Worm (Caenorhabditis elegans) whole organism, early embryonic: ENCODE results near the gene F16B4.7.

Source experiments
- B0310.2 ChIP-seq: sonication (generic microtip); optimal IDR thresholded peaks from 2 replicates; lab custom pipeline; 2016; ENCODE audit warnings: mild to moderate bottlenecking, missing genetic modification characterization, missing compliant biosample characterization
- F13C5.2 ChIP-seq: sonication (generic microtip); optimal IDR thresholded peaks from 2 replicates; lab custom pipeline; 2017; ENCODE audit warnings: mild to moderate bottlenecking, missing genetic modification characterization, inconsistent platforms, missing compliant biosample characterization
- aly-1 ChIP-seq: sonication (generic microtip); optimal IDR thresholded peaks from 2 replicates; lab custom pipeline; 2016; ENCODE audit warnings: missing genetic modification characterization, missing compliant biosample characterization
- ama-1 ChIP-seq: fragments of 150-350 bp; optimal IDR thresholded peaks from 2 replicates; lab custom pipeline; 2014
- ceh-13 ChIP-seq: fragments of 200-800 bp; sonication (Bioruptor generic); optimal IDR thresholded peaks from 2 replicates; lab custom pipeline; 2018; ENCODE audit warnings: mild to moderate bottlenecking, missing genetic modification characterization, missing compliant biosample characterization
- ceh-36 ChIP-seq: sonication (generic microtip); optimal IDR thresholded peaks from 2 replicates; lab custom pipeline; 2016; ENCODE audit warnings: missing genetic modification characterization, inconsistent platforms, missing compliant biosample characterization
- ets-7 ChIP-seq: sonication (generic microtip); optimal IDR thresholded peaks from 2 replicates; lab custom pipeline; 2016; ENCODE audit warnings: missing genotype, missing genetic modification characterization, missing compliant biosample characterization
- flt-1 ChIP-seq: fragments of 200-800 bp; sonication (Bioruptor generic); IDR thresholded peaks from 2 replicates; pipeline ENCODE4 v1.3.6; 2022; ENCODE audit warnings: missing genetic modification characterization, missing compliant biosample characterization
- hmbx-1 ChIP-seq: sonication (generic microtip); optimal IDR thresholded peaks from 2 replicates; lab custom pipeline; 2016; ENCODE audit warnings: mild to moderate bottlenecking, missing genetic modification characterization, missing compliant biosample characterization
- hmg-4 ChIP-seq: fragments of 200-800 bp; sonication (Bioruptor generic); optimal IDR thresholded peaks from 2 replicates; lab custom pipeline; 2018; ENCODE audit warnings: mild to moderate bottlenecking, missing genetic modification characterization, missing compliant biosample characterization
- hnd-1 ChIP-seq: sonication (generic microtip); optimal IDR thresholded peaks from 2 replicates; lab custom pipeline; 2016; ENCODE audit warnings: missing genetic modification characterization, missing compliant biosample characterization
- pes-1 ChIP-seq: fragments of 200-800 bp; sonication (Bioruptor generic); IDR thresholded peaks from 2 replicates; pipeline ENCODE4 v1.3.6; 2022; ENCODE audit warnings: missing genetic modification reagents, missing genetic modification characterization, missing compliant biosample characterization
- scrt-1 ChIP-seq: fragments of 200-800 bp; sonication (Bioruptor generic); IDR thresholded peaks from 2 replicates; pipeline ENCODE4 v1.3.6; 2022; ENCODE audit warnings: missing genetic modification characterization, missing compliant biosample characterization
- sea-1 ChIP-seq: fragments of 200-800 bp; sonication (Bioruptor generic); conservative IDR thresholded peaks from 2 replicates; pipeline ENCODE4 v1.3.6; 2022; ENCODE audit warnings: missing genetic modification characterization, missing compliant biosample characterization
- tbx-11 ChIP-seq: fragments of 200-800 bp; sonication (Bioruptor generic); IDR thresholded peaks from 2 replicates; pipeline ENCODE4 v1.3.6; 2022; ENCODE audit warnings: missing genetic modification characterization, missing compliant biosample characterization
- tbx-37 ChIP-seq: fragments of 200-800 bp; sonication (Bioruptor generic); conservative IDR thresholded peaks from 2 replicates; pipeline ENCODE4 v1.3.6; 2022; ENCODE audit warnings: missing genetic modification reagents, missing genetic modification characterization, missing compliant biosample characterization
- tra-4 ChIP-seq: sonication (generic microtip); optimal IDR thresholded peaks from 2 replicates; lab custom pipeline; 2017; ENCODE audit warnings: missing genetic modification characterization, missing compliant biosample characterization

The F16B4.7 gene

DNA sequence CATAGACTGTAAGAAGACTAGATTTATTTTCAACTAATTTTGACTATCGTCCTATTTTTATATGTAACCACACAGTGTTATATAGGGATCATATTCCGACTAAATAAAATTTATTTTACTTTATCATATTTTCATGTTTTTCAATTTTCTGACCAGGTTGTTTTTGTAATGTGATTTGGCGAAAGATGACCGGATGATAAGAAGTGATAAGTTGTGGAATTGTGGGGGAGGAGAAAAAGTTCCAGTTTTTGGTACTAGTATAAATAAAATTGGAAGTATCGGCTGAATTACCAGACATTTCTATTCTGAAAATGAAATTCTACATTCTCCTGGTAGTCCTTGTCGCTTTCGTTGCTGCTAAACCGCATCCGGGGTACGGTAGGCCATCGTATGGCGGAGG lies at the start of gene F16B4.7:
Gene F16B4.7 (plus strand): TSS at position 301 of the 400 bp plus-strand sequence.
- peak; percentile 25 for TF ChIP-seq hmg-4 (GFP tag; lab: Kevin White, UChicago)
- TF ChIP-seq sea-1 (GFP tag; lab: Robert Waterston, UW), result no peak
- TF ChIP-seq ceh-36 (tag; lab: Kevin White, UChicago), result peak; percentile 27
- peak; percentile 31 for TF ChIP-seq tra-4

DNA sequence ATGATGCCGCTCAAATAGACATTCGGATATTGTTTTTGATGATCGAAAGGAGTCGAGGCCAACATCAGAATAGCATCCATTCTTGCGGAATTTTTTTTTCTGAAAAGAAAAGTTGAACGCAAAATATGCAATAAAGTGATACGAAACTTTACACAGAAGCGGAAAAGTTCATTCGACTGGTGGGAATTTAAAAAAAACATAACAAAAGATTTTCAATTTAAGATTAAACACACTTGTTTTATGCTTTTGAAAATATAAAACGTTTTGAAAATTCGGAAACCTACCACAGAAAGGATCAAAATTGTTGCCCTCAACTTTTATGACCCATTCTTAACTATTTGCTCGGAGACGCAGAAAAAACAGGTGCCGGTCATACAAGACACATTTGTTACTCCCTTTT lies 48.5 kb upstream of the F16B4.7 start, which contains the start of gene K02H11.9:
Gene K02H11.9 (minus strand): TSS at position 101 of the 400 bp plus-strand sequence.
- no peak for TF ChIP-seq pes-1 (GFP tag; lab: Robert Waterston, UW)
- TF ChIP-seq hmbx-1, result no peak
- TF ChIP-seq flt-1 (GFP tag; lab: Robert Waterston, UW), result no peak
- TF ChIP-seq ceh-36 (tag; lab: Kevin White, UChicago), result no peak
- no peak for TF ChIP-seq sea-1 (GFP tag; lab: Robert Waterston, UW)
- no peak for TF ChIP-seq hmg-4 (GFP tag; lab: Kevin White, UChicago)
- TF ChIP-seq F13C5.2 (tag; lab: Kevin White, UChicago), result no peak
- no peak for TF ChIP-seq ets-7 (tag; lab: Kevin White, UChicago)
- TF ChIP-seq hnd-1 (tag; lab: Kevin White, UChicago), result no peak
- TF ChIP-seq scrt-1 (GFP tag; lab: Robert Waterston, UW), result no peak
- no peak for TF ChIP-seq aly-1
- TF ChIP-seq B0310.2 (tag; lab: Kevin White, UChicago), result no peak
- no peak for TF ChIP-seq tra-4
- no peak for TF ChIP-seq tbx-11
- no peak for TF ChIP-seq ceh-13
- no peak for TF ChIP-seq tbx-37 (GFP tag; lab: Robert Waterston, UW)
- TF ChIP-seq ama-1 (lab: Kevin White, UChicago), result no peak

DNA sequence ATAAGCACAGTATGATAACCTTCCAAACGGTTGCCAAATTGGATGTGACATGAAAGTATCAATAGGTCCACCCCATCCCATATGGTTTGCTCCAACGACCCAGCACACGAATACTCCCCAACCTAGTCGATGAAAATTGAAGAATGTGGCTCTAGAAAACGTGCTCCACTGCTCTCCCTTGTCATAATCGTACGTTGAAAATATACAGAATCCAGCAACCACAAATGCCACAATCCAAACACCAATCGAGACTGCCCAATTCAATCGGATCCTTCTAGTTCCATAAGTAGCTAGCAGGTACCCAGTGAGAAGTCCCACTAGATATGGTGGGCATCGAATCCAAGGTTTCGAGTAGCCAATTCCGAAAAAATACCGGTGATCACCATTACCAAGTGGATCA lies 46.7 kb upstream of the F16B4.7 start:
- TF ChIP-seq ceh-36 (tag; lab: Kevin White, UChicago) (no peak), scrt-1 (GFP tag; lab: Robert Waterston, UW) (no peak), B0310.2 (tag; lab: Kevin White, UChicago) (no peak), ets-7 (tag; lab: Kevin White, UChicago) (no peak), sea-1 (GFP tag; lab: Robert Waterston, UW) (no peak), tra-4 (no peak), hnd-1 (tag; lab: Kevin White, UChicago) (no peak), pes-1 (GFP tag; lab: Robert Waterston, UW) (no peak), hmg-4 (GFP tag; lab: Kevin White, UChicago) (no peak), tbx-37 (GFP tag; lab: Robert Waterston, UW) (no peak), ceh-13 (no peak), tbx-11 (no peak), hmbx-1 (no peak), aly-1 (no peak), F13C5.2 (tag; lab: Kevin White, UChicago) (no peak), flt-1 (GFP tag; lab: Robert Waterston, UW) (no peak), ama-1 (lab: Kevin White, UChicago) (no peak)

DNA sequence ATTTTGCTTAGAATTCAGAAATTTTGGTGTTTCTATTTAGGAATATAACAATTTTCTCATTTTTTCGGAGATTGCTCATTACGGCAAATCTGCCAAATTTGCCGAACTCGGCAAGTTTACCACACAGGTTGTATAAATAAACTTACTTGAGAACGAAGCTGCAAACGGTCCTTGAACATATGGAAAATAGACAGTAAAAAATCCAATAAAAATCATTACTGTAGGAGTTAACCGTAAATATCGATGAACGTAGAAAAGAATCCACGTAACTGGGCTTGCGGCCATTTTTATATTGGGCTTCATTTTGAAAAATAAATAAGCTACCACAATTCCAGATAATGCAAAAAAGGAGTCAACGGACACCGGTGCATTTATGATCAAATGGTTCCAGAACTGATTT lies 45.3 kb upstream of the F16B4.7 start:
- TF ChIP-seq sea-1 (GFP tag; lab: Robert Waterston, UW) (no peak), tra-4 (no peak), tbx-11 (no peak)

DNA sequence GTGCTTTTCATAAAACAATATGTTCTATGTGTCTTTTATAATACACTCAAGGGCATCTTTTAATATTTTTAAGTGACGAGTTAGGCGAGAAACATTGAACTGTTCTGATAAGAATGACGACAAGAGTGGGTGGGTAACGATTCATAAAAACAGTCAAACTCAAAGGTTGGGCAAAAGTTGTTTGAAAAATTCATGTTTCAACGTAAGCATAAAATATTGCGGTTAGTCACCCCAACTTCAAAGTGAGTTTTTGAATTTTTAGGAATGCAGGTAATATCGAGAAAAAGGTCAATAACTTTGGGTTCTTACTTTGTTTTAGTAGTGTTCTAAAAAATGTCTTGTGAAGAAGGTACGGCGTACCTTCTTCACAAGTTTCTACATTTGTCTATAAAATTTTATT lies 43.7 kb upstream of the F16B4.7 start, which contains the start of gene oac-31:
Gene oac-31 (minus strand): TSS at position 101 of the 400 bp plus-strand sequence.
- TF ChIP-seq hmbx-1 (no peak), ceh-36 (tag; lab: Kevin White, UChicago) (no peak), tbx-11 (no peak), flt-1 (GFP tag; lab: Robert Waterston, UW) (no peak), sea-1 (GFP tag; lab: Robert Waterston, UW) (no peak), pes-1 (GFP tag; lab: Robert Waterston, UW) (no peak), ama-1 (lab: Kevin White, UChicago) (no peak)

DNA sequence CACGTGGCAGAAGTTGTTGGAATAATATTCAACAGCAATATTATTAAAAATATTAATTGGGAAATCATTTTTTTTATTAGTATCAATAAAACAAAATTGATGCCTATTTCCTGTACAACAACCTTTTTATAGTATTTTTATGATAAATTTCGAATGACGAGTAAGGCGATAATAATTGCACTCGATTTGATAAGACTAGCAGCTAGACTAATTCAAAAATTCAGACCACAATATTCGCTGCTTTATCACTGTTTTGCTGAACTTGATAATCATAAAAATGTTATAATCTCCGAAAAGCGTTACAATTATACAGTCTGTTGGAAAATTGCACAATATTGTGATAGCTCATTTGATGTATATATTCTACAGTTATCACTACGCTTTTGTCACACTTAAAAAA lies 39.8 kb upstream of the F16B4.7 start, which contains the start of gene oac-32:
Gene oac-32 (minus strand): TSS at position 90 of the 400 bp plus-strand sequence.
- no peak for TF ChIP-seq tbx-11
- no peak for TF ChIP-seq F13C5.2 (tag; lab: Kevin White, UChicago)
- TF ChIP-seq ets-7 (tag; lab: Kevin White, UChicago), result no peak
- TF ChIP-seq ceh-13, result no peak
- TF ChIP-seq B0310.2 (tag; lab: Kevin White, UChicago), result no peak
- TF ChIP-seq aly-1, result no peak
- no peak for TF ChIP-seq hmbx-1
- no peak for TF ChIP-seq flt-1 (GFP tag; lab: Robert Waterston, UW)
- TF ChIP-seq hmg-4 (GFP tag; lab: Kevin White, UChicago), result no peak
- TF ChIP-seq ceh-36 (tag; lab: Kevin White, UChicago), result no peak
- TF ChIP-seq tra-4, result no peak
- no peak for TF ChIP-seq tbx-37 (GFP tag; lab: Robert Waterston, UW)
- no peak for TF ChIP-seq sea-1 (GFP tag; lab: Robert Waterston, UW)
- TF ChIP-seq ama-1 (lab: Kevin White, UChicago), result no peak
- TF ChIP-seq scrt-1 (GFP tag; lab: Robert Waterston, UW), result no peak
- no peak for TF ChIP-seq hnd-1 (tag; lab: Kevin White, UChicago)

DNA sequence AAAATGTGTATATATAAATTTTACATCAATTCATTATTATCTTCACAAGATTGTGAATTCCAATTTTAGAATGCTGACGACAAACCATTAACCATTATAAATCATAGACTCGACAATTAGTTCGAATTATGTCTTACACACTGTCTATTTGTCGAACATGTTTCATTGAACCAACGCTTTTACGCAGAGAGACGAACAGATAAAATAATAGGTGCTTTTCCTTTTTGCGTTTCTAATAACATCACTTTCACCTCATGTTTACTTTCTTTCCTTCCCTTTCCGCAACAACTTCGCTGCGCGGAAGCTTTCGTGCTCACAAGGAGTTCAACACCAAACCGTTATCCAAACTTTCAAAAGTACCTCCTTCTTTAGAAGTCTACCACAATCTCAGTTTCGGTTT lies 37.7 kb upstream of the F16B4.7 start, which contains the start of gene F52F10.2:
Gene F52F10.2 (plus strand): TSS at position 301 of the 400 bp plus-strand sequence.
- TF ChIP-seq pes-1 (GFP tag; lab: Robert Waterston, UW) (no peak), flt-1 (GFP tag; lab: Robert Waterston, UW) (no peak), ama-1 (lab: Kevin White, UChicago) (no peak), B0310.2 (tag; lab: Kevin White, UChicago) (no peak), aly-1 (no peak)

DNA sequence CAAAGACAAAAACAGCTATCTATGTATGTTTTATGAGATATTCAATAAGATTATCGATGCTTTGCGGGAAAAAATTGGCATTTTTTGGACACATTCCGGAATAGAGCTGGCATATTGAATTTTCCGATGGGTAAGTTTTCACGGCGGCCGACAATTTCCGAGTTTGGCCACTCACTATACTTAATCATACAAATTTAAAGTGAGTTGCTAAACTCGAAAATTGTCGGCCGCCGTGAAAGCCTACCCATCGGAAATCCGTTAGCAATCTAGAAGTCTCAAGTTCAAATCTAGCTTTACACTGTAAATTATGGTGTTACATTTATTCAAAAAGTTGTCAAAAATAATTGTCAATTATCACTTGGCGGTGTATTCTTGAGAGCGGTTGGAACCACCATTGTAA lies 34.8 kb upstream of the F16B4.7 start:
- TF ChIP-seq tbx-11, result no peak
- no peak for TF ChIP-seq ceh-13
- TF ChIP-seq ceh-36 (tag; lab: Kevin White, UChicago), result no peak
- no peak for TF ChIP-seq ets-7 (tag; lab: Kevin White, UChicago)
- TF ChIP-seq pes-1 (GFP tag; lab: Robert Waterston, UW), result no peak
- TF ChIP-seq hmbx-1, result no peak
- TF ChIP-seq tbx-37 (GFP tag; lab: Robert Waterston, UW), result no peak
- TF ChIP-seq hmg-4 (GFP tag; lab: Kevin White, UChicago), result no peak
- TF ChIP-seq ama-1 (lab: Kevin White, UChicago), result no peak
- no peak for TF ChIP-seq scrt-1 (GFP tag; lab: Robert Waterston, UW)
- TF ChIP-seq tra-4, result no peak
- no peak for TF ChIP-seq aly-1
- no peak for TF ChIP-seq hnd-1 (tag; lab: Kevin White, UChicago)
- no peak for TF ChIP-seq sea-1 (GFP tag; lab: Robert Waterston, UW)
